Fruit fly (Drosophila melanogaster) whole organism, pupa: Measurements from ENCODE around the gene Ptp36E.

Experiments used
- CG10348 ChIP-seq: fragments of 200-800 bp; sonication (Bioruptor generic); IDR thresholded peaks from 2 replicates; pipeline ENCODE4 v1.3.6; 2022; ENCODE audit warnings: missing biosample characterization, missing genetic modification characterization
- CG12605 ChIP-seq: fragments of 200-800 bp; sonication (Bioruptor generic); IDR thresholded peaks from 2 replicates; pipeline ENCODE4 v1.3.6; 2022; ENCODE audit warnings: missing biosample characterization, missing genetic modification characterization
- CG13204 ChIP-seq: fragments of 200-800 bp; sonication (Bioruptor generic); optimal IDR thresholded peaks from 2 replicates; lab custom pipeline; 2018; ENCODE audit warnings: missing biosample characterization, mild to moderate bottlenecking, missing genetic modification characterization, moderate library complexity
- CG14655 ChIP-seq: fragments of 200-800 bp; sonication (Bioruptor generic); optimal IDR thresholded peaks from 3 replicates; lab custom pipeline; 2017; ENCODE audit warnings: mild to moderate bottlenecking, missing biosample characterization, missing genetic modification reagents, missing genetic modification characterization
- CG15710 ChIP-seq: fragments of 200-800 bp; sonication (Bioruptor generic); optimal IDR thresholded peaks from 2 replicates; lab custom pipeline; 2018; ENCODE audit warnings: missing biosample characterization, mild to moderate bottlenecking, missing genetic modification characterization, moderate library complexity
- CG17806 ChIP-seq: fragments of 200-800 bp; sonication (Bioruptor generic); optimal IDR thresholded peaks from 2 replicates; lab custom pipeline; 2018; ENCODE audit warnings: missing biosample characterization, mild to moderate bottlenecking, missing genetic modification characterization, moderate library complexity
- CG32121 ChIP-seq: fragments of 200-800 bp; sonication (Bioruptor generic); IDR thresholded peaks from 2 replicates; pipeline ENCODE4 v1.3.6; 2022; ENCODE audit warnings: missing biosample characterization, missing genetic modification characterization
- CG34367 ChIP-seq: fragments of 200-800 bp; sonication (Bioruptor generic); optimal IDR thresholded peaks from 2 replicates; lab custom pipeline; 2018; ENCODE audit warnings: missing biosample characterization, mild to moderate bottlenecking, missing genetic modification characterization
- CG4496 ChIP-seq: fragments of 200-800 bp; sonication (Bioruptor generic); IDR thresholded peaks from 3 replicates; pipeline ENCODE4 v1.3.6; 2022; ENCODE audit warnings: missing biosample characterization, missing genetic modification characterization
- CG8159 ChIP-seq: fragments of 200-800 bp; sonication (Bioruptor generic); optimal IDR thresholded peaks from 3 replicates; lab custom pipeline; 2018; ENCODE audit warnings: missing biosample characterization, mild to moderate bottlenecking, missing genetic modification characterization, moderate library complexity
- CG8301 ChIP-seq: fragments of 200-800 bp; sonication (Bioruptor generic); optimal IDR thresholded peaks from 2 replicates; lab custom pipeline; 2018; ENCODE audit warnings: missing biosample characterization, mild to moderate bottlenecking, missing genetic modification characterization
- CG9948 ChIP-seq: fragments of 200-800 bp; sonication (Bioruptor generic); optimal IDR thresholded peaks from 2 replicates; lab custom pipeline; 2018; ENCODE audit warnings: missing biosample characterization, mild to moderate bottlenecking, missing genetic modification characterization, moderate library complexity
- D1 ChIP-seq: fragments of 200-800 bp; sonication (Bioruptor generic); optimal IDR thresholded peaks from 2 replicates; lab custom pipeline; 2018; ENCODE audit warnings: missing biosample characterization, mild to moderate bottlenecking, missing genetic modification characterization, moderate library complexity
- EcR ChIP-seq: fragments of 200-800 bp; sonication (Bioruptor generic); optimal IDR thresholded peaks from 3 replicates; lab custom pipeline; 2019; ENCODE audit warnings: missing biosample characterization, missing genetic modification characterization, mild to moderate bottlenecking, moderate library complexity, missing genetic modification reagents
- Ets98B ChIP-seq: fragments of 200-800 bp; sonication (Bioruptor generic); IDR thresholded peaks from 2 replicates; pipeline ENCODE4 v1.3.6; 2022; ENCODE audit warnings: missing biosample characterization, missing genetic modification characterization
- Pif1A ChIP-seq: fragments of 200-800 bp; sonication (Bioruptor generic); optimal IDR thresholded peaks from 3 replicates; lab custom pipeline; 2016; ENCODE audit warnings: missing biosample characterization, missing genetic modification characterization
- Pif1B ChIP-seq: fragments of 200-800 bp; sonication (Bioruptor generic); optimal IDR thresholded peaks from 3 replicates; lab custom pipeline; 2016; ENCODE audit warnings: missing biosample characterization, missing genetic modification characterization
- Snoo ChIP-seq: fragments of 200-800 bp; sonication (Bioruptor generic); optimal IDR thresholded peaks from 3 replicates; lab custom pipeline; 2017; ENCODE audit warnings: missing biosample characterization, mild to moderate bottlenecking, missing genetic modification characterization, inconsistent platforms
- fd96Ca ChIP-seq: fragments of 200-800 bp; sonication (Bioruptor generic); IDR thresholded peaks from 3 replicates; pipeline ENCODE4 v1.3.6; 2022; ENCODE audit warnings: missing biosample characterization, missing genetic modification characterization
- gl ChIP-seq: fragments of 200-800 bp; sonication (Bioruptor generic); optimal IDR thresholded peaks from 2 replicates; lab custom pipeline; 2018; ENCODE audit warnings: missing biosample characterization, mild to moderate bottlenecking, missing genetic modification characterization
- rn ChIP-seq: fragments of 200-800 bp; sonication (Bioruptor generic); IDR thresholded peaks from 2 replicates; pipeline ENCODE4 v1.3.6; 2022; ENCODE audit warnings: missing biosample characterization, missing genetic modification characterization

Ptp36E gene

DNA sequence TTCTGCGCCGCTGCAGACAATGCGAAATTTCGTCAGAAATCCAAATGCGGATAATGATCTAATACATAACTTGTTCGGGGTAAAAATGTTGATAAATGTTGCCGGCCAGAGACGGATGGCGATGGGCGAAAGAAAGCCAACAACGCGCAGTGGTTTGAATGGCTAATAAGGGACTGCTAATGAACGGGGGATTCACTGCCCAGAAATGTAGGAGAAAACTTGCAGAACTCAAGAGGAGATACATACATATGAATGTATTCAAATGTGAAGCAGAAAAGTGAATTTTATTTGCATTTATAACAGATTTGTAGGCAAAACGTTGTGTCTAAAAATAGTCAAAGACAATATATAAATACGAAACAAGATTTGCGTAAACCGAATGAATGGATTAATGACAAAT, 39.0 kb downstream of the Ptp36E start:
- TF ChIP-seq CG10348 (GFP tag; lab: Robert Waterston, UW) (no peak), Pif1A (GFP tag; lab: Kevin White, UChicago) (no peak), Pif1B (GFP tag; lab: Kevin White, UChicago) (no peak)

DNA sequence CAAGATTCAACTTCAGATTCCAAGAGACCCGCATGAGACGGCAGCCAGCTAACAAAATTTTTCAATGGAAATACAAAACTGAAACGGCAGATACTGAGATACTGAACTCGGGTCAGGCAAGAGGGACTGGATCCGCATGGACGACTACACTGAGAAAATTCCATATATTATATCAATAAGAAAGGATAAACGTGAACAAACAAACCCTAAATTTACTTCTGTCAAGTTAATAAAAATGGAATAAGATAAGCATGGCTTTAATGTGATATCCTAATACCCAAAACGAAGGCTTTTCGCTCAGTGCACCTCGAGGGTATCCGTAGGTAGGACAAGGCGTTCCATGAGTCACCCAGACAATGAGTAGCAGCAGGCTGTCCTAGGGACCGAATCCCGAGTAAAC, 39.6 kb downstream of the Ptp36E start:
- peak; percentile 93 for TF ChIP-seq Snoo (tag; lab: Kevin White, UChicago)
- peak; percentile 70 for TF ChIP-seq CG8301 (tag; lab: Kevin White, UChicago)
- TF ChIP-seq Ets98B (GFP tag; lab: Robert Waterston, UW), result peak; percentile 78
- peak; percentile 92 for TF ChIP-seq CG8159
- no peak for TF ChIP-seq CG10348 (GFP tag; lab: Robert Waterston, UW)
- TF ChIP-seq CG34367 (tag; lab: Kevin White, UChicago), result peak; percentile 88
- TF ChIP-seq CG9948 (tag; lab: Kevin White, UChicago), result peak; percentile 87
- TF ChIP-seq EcR (GFP tag; lab: Kevin White, UChicago), result peak; percentile 66
- peak; percentile 74 for TF ChIP-seq gl
- peak; percentile 90 for TF ChIP-seq Pif1B (GFP tag; lab: Kevin White, UChicago)
- peak; percentile 78 for TF ChIP-seq CG32121 (GFP tag; lab: Robert Waterston, UW)
- TF ChIP-seq fd96Ca (GFP tag; lab: Robert Waterston, UW), result peak; percentile 90
- peak; percentile 88 for TF ChIP-seq CG17806
- peak; percentile 93 for TF ChIP-seq Pif1A (GFP tag; lab: Kevin White, UChicago)
- peak; percentile 93 for TF ChIP-seq CG4496 (GFP tag; lab: Robert Waterston, UW)
- peak; percentile 79 for TF ChIP-seq CG14655 (GFP tag; lab: Kevin White, UChicago)
- TF ChIP-seq CG15710 (tag; lab: Kevin White, UChicago), result peak; percentile 93
- peak; percentile 79 for TF ChIP-seq CG13204 (GFP tag; lab: Kevin White, UChicago)
- peak; percentile 87 for TF ChIP-seq CG12605 (GFP tag; lab: Robert Waterston, UW)
- peak; percentile 62 for TF ChIP-seq D1 (tag; lab: Kevin White, UChicago)
- TF ChIP-seq rn, result peak; percentile 73

DNA sequence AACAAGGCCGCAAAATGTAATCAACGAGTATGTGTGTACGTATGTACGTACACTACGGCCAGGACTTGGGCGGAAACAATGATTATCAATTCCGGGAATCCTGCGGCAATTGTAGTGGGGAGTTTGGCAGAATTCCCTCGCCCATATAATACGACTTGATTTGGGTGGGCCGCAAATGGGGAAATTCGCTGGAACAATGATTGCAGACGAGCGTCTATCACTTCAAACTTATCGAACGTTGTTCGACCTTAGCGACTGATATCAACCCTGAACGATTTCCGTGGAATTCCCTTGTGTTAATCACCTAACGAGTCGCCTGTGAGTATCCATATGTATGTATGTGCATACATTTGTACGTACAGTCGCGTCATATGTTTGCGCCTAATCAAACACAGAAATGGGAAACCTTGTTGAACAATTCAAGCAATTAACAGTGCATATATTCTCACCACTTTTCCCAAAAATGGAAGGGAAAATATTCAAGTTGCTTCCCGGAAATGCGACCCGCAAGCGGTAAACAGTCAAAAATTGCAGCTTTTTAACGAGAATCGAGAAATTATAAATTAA, 40.5 kb downstream of the Ptp36E start:
- TF ChIP-seq EcR (GFP tag; lab: Kevin White, UChicago) (no peak), CG15710 (tag; lab: Kevin White, UChicago) (no peak), CG14655 (GFP tag; lab: Kevin White, UChicago) (no peak), gl (no peak), rn (no peak), Pif1B (GFP tag; lab: Kevin White, UChicago) (no peak), Ets98B (GFP tag; lab: Robert Waterston, UW) (no peak), CG8301 (tag; lab: Kevin White, UChicago) (no peak), CG13204 (GFP tag; lab: Kevin White, UChicago) (no peak), CG34367 (tag; lab: Kevin White, UChicago) (no peak), CG32121 (GFP tag; lab: Robert Waterston, UW) (no peak), CG8159 (no peak), Snoo (tag; lab: Kevin White, UChicago) (no peak), CG9948 (tag; lab: Kevin White, UChicago) (no peak), CG12605 (GFP tag; lab: Robert Waterston, UW) (no peak), CG4496 (GFP tag; lab: Robert Waterston, UW) (no peak)

DNA sequence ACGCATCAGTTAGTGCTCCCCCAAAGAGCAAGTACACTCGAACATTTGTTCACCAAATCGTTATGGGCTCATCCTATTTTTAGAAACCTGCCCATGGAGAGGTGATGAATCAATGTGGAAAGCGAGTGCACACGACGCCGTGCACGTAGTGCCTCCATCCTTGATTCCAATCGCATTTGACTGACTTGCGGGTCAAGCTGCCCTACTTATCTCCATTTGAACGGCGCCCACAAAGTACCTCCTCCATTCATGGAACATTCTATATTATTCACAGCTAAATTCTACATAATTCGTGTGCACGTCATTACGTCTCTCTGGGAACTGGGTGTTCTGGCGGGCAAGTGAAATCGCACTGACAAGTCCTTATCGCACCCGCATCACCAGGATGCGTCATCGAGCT, 41.6 kb downstream of the Ptp36E start:
- no peak for TF ChIP-seq CG8301 (tag; lab: Kevin White, UChicago)
- TF ChIP-seq Ets98B (GFP tag; lab: Robert Waterston, UW), result no peak
- TF ChIP-seq CG17806, result no peak
- no peak for TF ChIP-seq CG13204 (GFP tag; lab: Kevin White, UChicago)
- no peak for TF ChIP-seq D1 (tag; lab: Kevin White, UChicago)
- TF ChIP-seq CG32121 (GFP tag; lab: Robert Waterston, UW), result no peak
- no peak for TF ChIP-seq rn
- TF ChIP-seq gl, result no peak
- no peak for TF ChIP-seq CG8159
- no peak for TF ChIP-seq fd96Ca (GFP tag; lab: Robert Waterston, UW)
- no peak for TF ChIP-seq CG15710 (tag; lab: Kevin White, UChicago)
- no peak for TF ChIP-seq Pif1B (GFP tag; lab: Kevin White, UChicago)
- no peak for TF ChIP-seq CG12605 (GFP tag; lab: Robert Waterston, UW)

DNA sequence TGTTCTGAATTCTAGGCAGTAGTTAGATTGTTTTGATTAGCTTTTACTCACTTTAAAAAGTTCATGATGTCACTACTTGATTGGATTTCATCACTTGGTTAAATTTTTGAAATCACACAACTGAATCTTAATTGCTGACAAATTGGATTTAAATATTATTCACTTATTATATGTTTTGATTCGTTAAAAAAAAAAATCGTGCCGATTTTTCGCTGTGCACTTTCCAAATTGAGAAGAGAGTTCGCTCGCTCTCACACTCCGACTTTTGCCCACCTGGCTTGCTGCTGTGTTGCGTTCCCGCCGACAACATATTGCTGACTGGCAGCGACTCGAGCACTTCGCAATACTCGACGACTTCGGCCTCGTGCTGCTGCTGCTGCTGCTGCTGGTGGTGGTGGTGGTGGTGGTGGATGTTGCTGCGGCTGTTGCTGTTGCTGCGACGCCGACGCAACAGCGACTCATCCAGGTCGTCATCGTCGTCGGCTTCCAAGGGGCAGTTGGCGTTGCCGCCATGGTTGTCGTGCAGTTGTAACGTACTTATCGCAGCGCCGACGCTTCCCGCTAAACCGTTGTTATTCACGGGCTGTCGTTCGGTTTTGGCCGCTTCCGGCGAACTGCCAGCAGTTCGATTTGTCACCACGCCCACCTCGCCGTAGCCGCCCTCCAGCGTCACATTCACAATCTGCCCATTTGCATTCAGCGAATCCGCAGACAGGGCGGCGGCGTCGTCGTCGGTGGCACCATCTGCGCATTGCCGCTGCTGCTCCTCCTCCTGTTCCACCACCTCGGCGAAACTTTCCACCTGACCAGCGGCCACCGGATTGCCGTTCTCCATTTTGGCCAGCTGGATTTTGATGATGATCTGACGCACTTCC, 43.1 kb downstream of the Ptp36E start:
- peak; percentile 48 for TF ChIP-seq CG9948 (tag; lab: Kevin White, UChicago)
- TF ChIP-seq CG8301 (tag; lab: Kevin White, UChicago), result peak; percentile 76
- TF ChIP-seq CG4496 (GFP tag; lab: Robert Waterston, UW), result peak; percentile 77
- peak; percentile 30 for TF ChIP-seq CG34367 (tag; lab: Kevin White, UChicago)
- peak; percentile 70; the same call in 2 of the 3 replicates for TF ChIP-seq fd96Ca (GFP tag; lab: Robert Waterston, UW)
- peak; percentile 50 for TF ChIP-seq CG17806
- TF ChIP-seq CG32121 (GFP tag; lab: Robert Waterston, UW), result peak; percentile 77
- peak; percentile 50 for TF ChIP-seq Pif1B (GFP tag; lab: Kevin White, UChicago)
- peak; percentile 93 for TF ChIP-seq CG13204 (GFP tag; lab: Kevin White, UChicago)
- TF ChIP-seq rn, result peak; percentile 46
- TF ChIP-seq Pif1A (GFP tag; lab: Kevin White, UChicago), result peak; percentile 71
- TF ChIP-seq EcR (GFP tag; lab: Kevin White, UChicago), result peak; percentile 42
- TF ChIP-seq Snoo (tag; lab: Kevin White, UChicago), result peak; percentile 57
- no peak for TF ChIP-seq CG14655 (GFP tag; lab: Kevin White, UChicago)
- peak; percentile 45 for TF ChIP-seq CG15710 (tag; lab: Kevin White, UChicago)
- peak; percentile 21 for TF ChIP-seq D1 (tag; lab: Kevin White, UChicago)
- no peak for TF ChIP-seq CG10348 (GFP tag; lab: Robert Waterston, UW)
- peak; percentile 20 for TF ChIP-seq gl
- peak; percentile 62 for TF ChIP-seq CG8159
- peak; percentile 79 for TF ChIP-seq Ets98B (GFP tag; lab: Robert Waterston, UW)
- peak; percentile 62; the same call in 1 of the 2 replicates for TF ChIP-seq CG12605 (GFP tag; lab: Robert Waterston, UW)
